Worm (Caenorhabditis elegans): ENCODE data around the gene nhr-14.

Gene nhr-14

DNA sequence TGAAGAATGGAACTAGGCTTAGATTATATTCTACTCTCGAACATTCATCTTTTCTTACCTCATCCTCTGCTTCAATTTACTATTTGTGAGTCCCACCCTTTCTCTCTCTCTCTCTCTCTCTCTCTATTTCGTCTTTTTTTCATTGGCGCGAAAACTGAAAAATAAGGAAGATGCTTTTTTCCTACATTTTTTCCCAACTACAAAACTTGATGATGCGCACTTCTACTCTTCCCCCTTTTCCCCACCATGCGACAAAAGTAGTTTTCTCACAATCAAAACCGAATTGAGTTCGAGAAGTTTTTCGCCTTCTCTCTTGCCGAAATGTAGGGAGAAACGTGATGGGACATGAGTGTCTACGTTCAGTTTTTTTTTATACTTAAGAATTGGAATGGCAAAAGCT, 13.9 kb upstream of the nhr-14 start:
- TF ChIP-seq unc-62 (GFP tag; optimal IDR thresholded peaks at IDR 0.05): no peak
- TF ChIP-seq sma-9 (GFP tag; optimal IDR thresholded peaks at IDR 0.05): no peak
- TF ChIP-seq sma-9 (tag; optimal IDR thresholded peaks at IDR 0.05): no peak
- peak; percentile 13 for TF ChIP-seq C34F6.9 (tag; optimal IDR thresholded peaks at IDR 0.05)
- peak; percentile 65 for TF ChIP-seq unc-55 (GFP tag; optimal IDR thresholded peaks at IDR 0.05)

- no peak for TF ChIP-seq gmeb-1 (tag; optimal IDR thresholded peaks at IDR 0.05)
Observed at ce11 chrX:8489415-8489814, 13.4 kb upstream of the nhr-14 start.

DNA sequence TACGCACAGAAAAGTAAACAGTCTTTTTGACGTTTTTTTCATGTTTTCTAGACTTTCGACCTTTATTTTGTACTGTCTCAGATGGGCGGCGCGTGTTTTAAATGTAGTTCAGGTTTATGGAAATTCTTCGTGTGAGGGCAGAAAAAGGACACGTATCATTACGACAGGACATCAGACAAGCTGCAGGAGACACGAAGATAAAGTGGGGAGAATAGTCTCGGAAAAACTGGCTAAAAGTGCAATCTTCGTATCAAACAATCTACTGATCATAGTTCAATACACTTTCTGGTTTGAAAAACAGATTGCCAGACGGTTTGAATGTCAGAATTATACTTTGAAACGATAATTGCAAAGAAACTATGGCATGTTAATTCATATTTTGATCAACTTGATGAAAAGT, 9.4 kb upstream of the nhr-14 start:
- TF ChIP-seq ceh-82 (tag; optimal IDR thresholded peaks at IDR 0.05): no peak
- TF ChIP-seq lin-39 (tag; optimal IDR thresholded peaks at IDR 0.05): no peak
- TF ChIP-seq nhr-25 (tag; optimal IDR thresholded peaks at IDR 0.05): no peak
- TF ChIP-seq nhr-21 (tag; optimal IDR thresholded peaks at IDR 0.05): peak; percentile 63

DNA sequence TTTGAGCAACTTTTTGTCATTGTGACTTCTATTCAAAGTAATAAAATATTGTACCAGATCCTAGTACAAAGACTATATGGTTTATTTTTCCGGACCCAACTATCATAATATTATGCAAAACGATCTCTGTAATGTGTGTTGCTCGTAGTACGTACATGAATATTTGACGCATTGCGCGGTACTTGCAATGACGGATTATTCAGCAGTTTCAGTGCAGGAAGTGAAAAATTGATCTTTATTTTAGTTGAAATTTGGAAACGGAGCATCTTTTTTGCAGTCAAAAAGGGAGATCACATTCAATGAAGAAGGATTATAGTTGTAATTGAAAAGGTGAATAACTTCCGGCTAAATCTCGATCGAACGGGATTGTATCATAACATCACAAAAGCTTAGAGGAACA, 8.0 kb upstream of the nhr-14 start:
- no peak for TF ChIP-seq mdl-1 (tag; optimal IDR thresholded peaks at IDR 0.05)
- no peak for TF ChIP-seq sma-3 (GFP tag; optimal IDR thresholded peaks at IDR 0.05)
- no peak for TF ChIP-seq aly-2 (tag; optimal IDR thresholded peaks at IDR 0.05)
- TF ChIP-seq dmd-4 (tag; optimal IDR thresholded peaks at IDR 0.05): no peak
- no peak for TF ChIP-seq ama-1 (optimal IDR thresholded peaks at IDR 0.05)
- no peak for TF ChIP-seq nhr-237 (tag; optimal IDR thresholded peaks at IDR 0.05)
- no peak for TF ChIP-seq nhr-12 (tag; optimal IDR thresholded peaks at IDR 0.05)
- no peak for TF ChIP-seq ceh-16 (tag; optimal IDR thresholded peaks at IDR 0.05)
- no peak for TF ChIP-seq mbf-1 (tag; optimal IDR thresholded peaks at IDR 0.05)
- TF ChIP-seq elt-1 (tag; optimal IDR thresholded peaks at IDR 0.05): no peak
- TF ChIP-seq ztf-1 (GFP tag; conservative IDR thresholded peaks at IDR 0.05): no peak
- TF ChIP-seq nhr-10 (tag; optimal IDR thresholded peaks at IDR 0.05): no peak
- no peak for TF ChIP-seq nhr-21 (tag; optimal IDR thresholded peaks at IDR 0.05)
- TF ChIP-seq nhr-23 (tag; optimal IDR thresholded peaks at IDR 0.05): no peak

- TF ChIP-seq unc-55 (GFP tag; optimal IDR thresholded peaks at IDR 0.05): peak; percentile 30
- no peak for TF ChIP-seq gmeb-1 (tag; optimal IDR thresholded peaks at IDR 0.05)
- TF ChIP-seq ceh-16 (tag; optimal IDR thresholded peaks at IDR 0.05): no peak
- TF ChIP-seq nhr-77 (tag; optimal IDR thresholded peaks at IDR 0.05): no peak
- no peak for TF ChIP-seq unc-62 (GFP tag; optimal IDR thresholded peaks at IDR 0.05)
- no peak for TF ChIP-seq snpc-4 (tag; optimal IDR thresholded peaks at IDR 0.05)
- TF ChIP-seq nhr-129 (tag; optimal IDR thresholded peaks at IDR 0.05): peak; percentile 49
- no peak for TF ChIP-seq nhr-25 (tag; optimal IDR thresholded peaks at IDR 0.05)
- no peak for TF ChIP-seq ztf-11 (tag; optimal IDR thresholded peaks at IDR 0.05)
- TF ChIP-seq aly-2 (tag; optimal IDR thresholded peaks at IDR 0.05): no peak
- TF ChIP-seq blmp-1 (tag; optimal IDR thresholded peaks at IDR 0.05; ENCODE audit: insufficient read depth): no peak
- TF ChIP-seq sma-3 (GFP tag; optimal IDR thresholded peaks at IDR 0.05): no peak
- TF ChIP-seq mdl-1 (tag; optimal IDR thresholded peaks at IDR 0.05): peak; percentile 67 to 72
- no peak for TF ChIP-seq dmd-4 (tag; optimal IDR thresholded peaks at IDR 0.05)
- TF ChIP-seq elt-3 (tag; optimal IDR thresholded peaks at IDR 0.05): no peak
- TF ChIP-seq lin-39 (tag; optimal IDR thresholded peaks at IDR 0.05): no peak
- TF ChIP-seq C34F6.9 (tag; optimal IDR thresholded peaks at IDR 0.05): peak; percentile 24
- TF ChIP-seq lsy-2 (tag; optimal IDR thresholded peaks at IDR 0.05): peak in 1 of 2 experiments; percentile 23
- peak; percentile 30 for TF ChIP-seq egl-27 (tag; optimal IDR thresholded peaks at IDR 0.05)
- TF ChIP-seq ceh-82 (tag; optimal IDR thresholded peaks at IDR 0.05): no peak
- TF ChIP-seq F13H6.1 (tag; optimal IDR thresholded peaks at IDR 0.05): peak; percentile 38
- TF ChIP-seq peb-1 (tag; optimal IDR thresholded peaks at IDR 0.05): no peak
- no peak for TF ChIP-seq nhr-237 (tag; optimal IDR thresholded peaks at IDR 0.05)
- TF ChIP-seq lin-13 (GFP tag; optimal IDR thresholded peaks at IDR 0.05): no peak
- TF ChIP-seq ztf-4 (tag; optimal IDR thresholded peaks at IDR 0.05): no peak
- no peak for TF ChIP-seq skn-1 (tag; optimal IDR thresholded peaks at IDR 0.05)
- peak; percentile 35 for TF ChIP-seq crh-2 (tag; optimal IDR thresholded peaks at IDR 0.05)
- TF ChIP-seq nhr-23 (tag; optimal IDR thresholded peaks at IDR 0.05): no peak
- TF ChIP-seq Y55F3AM.14 (GFP tag; optimal IDR thresholded peaks at IDR 0.05): no peak
- TF ChIP-seq nhr-10 (tag; optimal IDR thresholded peaks at IDR 0.05): no peak
- TF ChIP-seq sma-9 (GFP tag; optimal IDR thresholded peaks at IDR 0.05): peak; percentile 22
- TF ChIP-seq sma-9 (tag; optimal IDR thresholded peaks at IDR 0.05): no peak
- TF ChIP-seq ztf-1 (GFP tag; conservative IDR thresholded peaks at IDR 0.05): no peak
- no peak for TF ChIP-seq mab-5 (tag; optimal IDR thresholded peaks at IDR 0.05)
- TF ChIP-seq unc-39 (tag; optimal IDR thresholded peaks at IDR 0.05): no peak
- TF ChIP-seq R02D3.7 (tag; optimal IDR thresholded peaks at IDR 0.05): no peak
- no peak for TF ChIP-seq nhr-11 (tag; optimal IDR thresholded peaks at IDR 0.05)
- TF ChIP-seq zag-1 (tag; optimal IDR thresholded peaks at IDR 0.05): peak; percentile 74
- no peak for TF ChIP-seq ama-1 (optimal IDR thresholded peaks at IDR 0.05)
- TF ChIP-seq sem-4 (tag; optimal IDR thresholded peaks at IDR 0.05): no peak
Observed at ce11 chrX:8481716-8482115, 5.7 kb upstream of the nhr-14 start.
